Fruit fly (Drosophila melanogaster) whole organism, embryonic: ENCODE data around the gene CG43346.
A peak's percentile ranks its signal among the peaks of the same experiment; 100 is the strongest.

Experiments used
- Ada2b ChIP-seq: fragments of 200-800 bp; sonication (Bioruptor generic); IDR thresholded peaks from 2 replicates; pipeline ENCODE4 v1.3.6; 2022; ENCODE audit warnings: missing biosample characterization, missing genetic modification characterization
- Blimp-1 ChIP-seq: fragments of 200-800 bp; sonication (Bioruptor generic); optimal IDR thresholded peaks from 3 replicates; lab custom pipeline; 2018; ENCODE audit warnings: missing biosample characterization, missing genetic modification characterization, mild to moderate bottlenecking, moderate library complexity, missing genetic modification reagents
- CG10462 ChIP-seq: fragments of 200-800 bp; sonication (Bioruptor generic); optimal IDR thresholded peaks from 2 replicates; lab custom pipeline; 2016; ENCODE audit warnings: missing biosample characterization, missing genetic modification characterization
- CG10543 ChIP-seq: fragments of 200-800 bp; sonication (Bioruptor generic); optimal IDR thresholded peaks from 3 replicates; lab custom pipeline; 2017; ENCODE audit warnings: missing biosample characterization, mild to moderate bottlenecking, missing genetic modification characterization, moderate library complexity
- CG12299 ChIP-seq: fragments of 200-800 bp; sonication (Bioruptor generic); optimal IDR thresholded peaks from 2 replicates; lab custom pipeline; 2018; ENCODE audit warnings: missing biosample characterization, mild to moderate bottlenecking, missing genetic modification characterization
- CG12659 ChIP-seq: fragments of 200-800 bp; sonication (Bioruptor generic); optimal IDR thresholded peaks from 3 replicates; lab custom pipeline; 2017; ENCODE audit warnings: mild to moderate bottlenecking, missing biosample characterization, missing genetic modification reagents, missing genetic modification characterization
- CG13424 ChIP-seq: fragments of 200-800 bp; sonication (Bioruptor generic); optimal IDR thresholded peaks from 2 replicates; lab custom pipeline; 2019; ENCODE audit warnings: missing biosample characterization, mild to moderate bottlenecking, missing genetic modification characterization, moderate library complexity
- CG14710 ChIP-seq: fragments of 200-800 bp; sonication (Bioruptor generic); optimal IDR thresholded peaks from 3 replicates; lab custom pipeline; 2019; ENCODE audit warnings: missing biosample characterization, mild to moderate bottlenecking, missing genetic modification characterization, moderate library complexity
- CG14860 ChIP-seq: fragments of 200-800 bp; sonication (Bioruptor generic); IDR thresholded peaks from 3 replicates; pipeline ENCODE4 v1.3.6; 2022; ENCODE audit warnings: missing biosample characterization, missing genetic modification characterization; ENCODE audit not compliant: partially characterized antibody
- CG17802 ChIP-seq: fragments of 200-800 bp; sonication (Bioruptor generic); optimal IDR thresholded peaks from 2 replicates; lab custom pipeline; 2018; ENCODE audit warnings: missing biosample characterization, mild to moderate bottlenecking, missing genetic modification characterization, moderate library complexity
- CG18599 ChIP-seq: fragments of 200-800 bp; sonication (Bioruptor generic); optimal IDR thresholded peaks from 3 replicates; lab custom pipeline; 2017; ENCODE audit warnings: missing biosample characterization, missing genetic modification characterization, mild to moderate bottlenecking, moderate library complexity, missing genetic modification reagents
- CG2120 ChIP-seq: fragments of 200-800 bp; sonication (Bioruptor generic); optimal IDR thresholded peaks from 3 replicates; lab custom pipeline; 2016; ENCODE audit warnings: missing biosample characterization, missing genetic modification characterization
- CG2712 ChIP-seq: fragments of 200-800 bp; optimal IDR thresholded peaks from 3 replicates; lab custom pipeline; 2019; ENCODE audit warnings: missing biosample characterization, mild to moderate bottlenecking, missing genetic modification characterization, moderate library complexity
- CG31365 ChIP-seq: fragments of 200-800 bp; sonication (Bioruptor generic); optimal IDR thresholded peaks from 2 replicates; lab custom pipeline; 2018; ENCODE audit warnings: missing biosample characterization, mild to moderate bottlenecking, missing genetic modification characterization
- CG3163 ChIP-seq: fragments of 200-800 bp; sonication (Bioruptor generic); optimal IDR thresholded peaks from 3 replicates; lab custom pipeline; 2016; ENCODE audit warnings: missing biosample characterization, missing genetic modification characterization
- CG4282 ChIP-seq: fragments of 200-800 bp; sonication (Bioruptor generic); optimal IDR thresholded peaks from 2 replicates; lab custom pipeline; 2016; ENCODE audit warnings: missing biosample characterization, missing genetic modification characterization
- CG4707 ChIP-seq: fragments of 200-800 bp; sonication (Bioruptor generic); optimal IDR thresholded peaks from 2 replicates; lab custom pipeline; 2018; ENCODE audit warnings: missing biosample characterization, mild to moderate bottlenecking, missing genetic modification characterization, moderate library complexity
- CG5180 ChIP-seq: fragments of 200-800 bp; sonication (Bioruptor generic); optimal IDR thresholded peaks from 3 replicates; lab custom pipeline; 2017; ENCODE audit warnings: missing biosample characterization, missing genetic modification characterization, mild to moderate bottlenecking, moderate library complexity, missing genetic modification reagents
- CG8924 ChIP-seq: fragments of 200-800 bp; optimal IDR thresholded peaks from 3 replicates; lab custom pipeline; 2019; ENCODE audit warnings: missing biosample characterization, mild to moderate bottlenecking, missing genetic modification characterization, moderate library complexity
- CrebB ChIP-seq: fragments of 200-800 bp; sonication (Bioruptor generic); optimal IDR thresholded peaks from 3 replicates; lab custom pipeline; 2018; ENCODE audit warnings: missing biosample characterization, mild to moderate bottlenecking, missing genetic modification characterization
- Doc2 ChIP-seq: fragments of 200-800 bp; sonication (Bioruptor generic); IDR thresholded peaks from 2 replicates; pipeline ENCODE4 v1.3.6; 2022; ENCODE audit warnings: missing biosample characterization, missing genetic modification characterization
- Dp ChIP-seq: fragments of 200-800 bp; sonication (Bioruptor generic); optimal IDR thresholded peaks from 2 replicates; lab custom pipeline; 2018; ENCODE audit warnings: missing biosample characterization, mild to moderate bottlenecking, missing genetic modification characterization, moderate library complexity
- E2f2 ChIP-seq: fragments of 200-800 bp; sonication (Bioruptor generic); IDR thresholded peaks from 2 replicates; pipeline ENCODE4 v1.3.6; 2022; ENCODE audit warnings: missing biosample characterization, missing genetic modification characterization
- Ets97D ChIP-seq: fragments of 200-800 bp; sonication (Bioruptor generic); optimal IDR thresholded peaks from 3 replicates; lab custom pipeline; 2016; ENCODE audit warnings: missing biosample characterization, missing genetic modification characterization
- Fer2 ChIP-seq: fragments of 200-800 bp; sonication (Bioruptor generic); optimal IDR thresholded peaks from 2 replicates; lab custom pipeline; 2018; ENCODE audit warnings: missing biosample characterization, mild to moderate bottlenecking, missing genetic modification characterization, moderate library complexity
- HLHmδ ChIP-seq: fragments of 200-800 bp; sonication (Bioruptor generic); optimal IDR thresholded peaks from 2 replicates; lab custom pipeline; 2018; ENCODE audit warnings: missing biosample characterization, mild to moderate bottlenecking, missing genetic modification characterization, moderate library complexity
- Mad ChIP-seq: fragments of 200-800 bp; sonication (Bioruptor generic); optimal IDR thresholded peaks from 2 replicates; lab custom pipeline; 2016; ENCODE audit warnings: missing biosample characterization, missing genetic modification characterization
- Myb ChIP-seq: fragments of 200-800 bp; sonication (Bioruptor generic); optimal IDR thresholded peaks from 2 replicates; lab custom pipeline; 2016; ENCODE audit warnings: missing biosample characterization, missing genetic modification characterization
- NK7.1 ChIP-seq: fragments of 200-800 bp; sonication (Bioruptor generic); optimal IDR thresholded peaks from 3 replicates; lab custom pipeline; 2016; ENCODE audit warnings: missing biosample characterization, missing genetic modification characterization
- Nf-YA ChIP-seq: fragments of 200-800 bp; sonication (Bioruptor generic); IDR thresholded peaks from 2 replicates; pipeline ENCODE4 v1.3.6; 2022; ENCODE audit warnings: missing biosample characterization, missing genetic modification characterization
- Rx ChIP-seq: fragments of 200-800 bp; sonication (Bioruptor generic); IDR thresholded peaks from 2 replicates; pipeline ENCODE4 v1.3.6; 2022; ENCODE audit warnings: missing biosample characterization, missing genetic modification characterization
- Sry-β ChIP-seq: fragments of 200-800 bp; sonication (Bioruptor generic); optimal IDR thresholded peaks from 2 replicates; lab custom pipeline; 2018; ENCODE audit warnings: missing biosample characterization, mild to moderate bottlenecking, missing genetic modification characterization, moderate library complexity
- Vsx1 ChIP-seq: fragments of 200-800 bp; sonication (Bioruptor generic); optimal IDR thresholded peaks from 2 replicates; lab custom pipeline; 2017; ENCODE audit warnings: missing biosample characterization, mild to moderate bottlenecking, missing genetic modification characterization, missing genetic modification reagents
- YL-1 ChIP-seq: fragments of 200-800 bp; sonication (Bioruptor generic); optimal IDR thresholded peaks from 3 replicates; lab custom pipeline; 2017; ENCODE audit warnings: missing biosample characterization, mild to moderate bottlenecking, missing genetic modification characterization
- esg ChIP-seq: fragments of 200-800 bp; sonication (Bioruptor generic); conservative IDR thresholded peaks from 2 replicates; pipeline ENCODE4 v1.3.6; 2022; ENCODE audit warnings: missing biosample characterization, missing genetic modification characterization
- fru ChIP-seq: fragments of >200 bp; optimal IDR thresholded peaks from 2 replicates; lab custom pipeline; 2017
- hkb ChIP-seq, 2 experiments: fragments of 200-800 bp in 1 of 2; fragments of >200 bp in 1 of 2; sonication (Bioruptor generic) in 1 of 2; IDR thresholded peaks in 1 of 2; optimal IDR thresholded peaks in 1 of 2; 2 replicates each; pipeline versions ENCODE4 v1.3.6 to Lab custom; 2017 to 2022; ENCODE audit warnings: missing biosample characterization in 1 of 2, missing genetic modification characterization in 1 of 2
- lilli ChIP-seq: fragments of 200-800 bp; sonication (Bioruptor generic); optimal IDR thresholded peaks from 3 replicates; lab custom pipeline; 2016; ENCODE audit warnings: missing biosample characterization, missing genetic modification characterization
- lola ChIP-seq, 3 experiments: fragments of >200 bp in 2 of 3; fragments of 200-800 bp in 1 of 3; sonication (Bioruptor generic) in 1 of 3; optimal IDR thresholded peaks; 2 replicates each; lab custom pipeline; 2017 to 2019; ENCODE audit warnings: missing biosample characterization in 3 of 3, missing genetic modification characterization in 3 of 3, mild to moderate bottlenecking in 1 of 3, moderate library complexity in 1 of 3
- lov ChIP-seq, 2 experiments: fragments of 200-800 bp in 1 of 2; fragments of >200 bp in 1 of 2; sonication (Bioruptor generic) in 1 of 2; IDR thresholded peaks in 1 of 2; optimal IDR thresholded peaks in 1 of 2; 2 replicates in 1 of 2; 3 replicates in 1 of 2; pipeline versions ENCODE4 v1.3.6 to Lab custom; 2017 to 2022; ENCODE audit warnings: missing biosample characterization in 1 of 2, missing genetic modification characterization in 1 of 2
- luna ChIP-seq: fragments of 200-800 bp; sonication (Bioruptor generic); optimal IDR thresholded peaks from 2 replicates; lab custom pipeline; 2016; ENCODE audit warnings: missing biosample characterization, missing genetic modification characterization
- nerfin-2 ChIP-seq: fragments of 200-800 bp; sonication (Bioruptor generic); IDR thresholded peaks from 2 replicates; pipeline ENCODE4 v1.3.6; 2022; ENCODE audit warnings: missing biosample characterization, missing genetic modification characterization; ENCODE audit not compliant: partially characterized antibody
- org-1 ChIP-seq: fragments of 200-800 bp; sonication (Bioruptor generic); optimal IDR thresholded peaks from 2 replicates; lab custom pipeline; 2017; ENCODE audit warnings: missing biosample characterization, missing genetic modification characterization
- pan ChIP-seq, 4 experiments: fragments of >200 bp in 3 of 4; fragments of 200-800 bp in 1 of 4; sonication (Bioruptor generic) in 1 of 4; optimal IDR thresholded peaks in 3 of 4; IDR thresholded peaks in 1 of 4; 2 replicates each; pipeline versions ENCODE4 v1.3.6 to Lab custom; 2017 to 2022; ENCODE audit warnings: missing biosample characterization in 2 of 4, missing genetic modification characterization in 2 of 4, mixed read lengths in 1 of 4
- pfk ChIP-seq: fragments of 200-800 bp; sonication (Bioruptor generic); optimal IDR thresholded peaks from 2 replicates; lab custom pipeline; 2018; ENCODE audit warnings: missing biosample characterization, mild to moderate bottlenecking, missing genetic modification characterization, moderate library complexity
- pnt ChIP-seq: fragments of 200-800 bp; sonication (Bioruptor generic); optimal IDR thresholded peaks from 3 replicates; lab custom pipeline; 2016; ENCODE audit warnings: missing biosample characterization, missing genetic modification characterization
- slbo ChIP-seq: fragments of 200-800 bp; sonication (Bioruptor generic); IDR thresholded peaks from 2 replicates; pipeline ENCODE4 v1.3.6; 2022; ENCODE audit warnings: missing biosample characterization, missing genetic modification characterization
- zen ChIP-seq: fragments of 200-800 bp; sonication (Bioruptor generic); optimal IDR thresholded peaks from 3 replicates; lab custom pipeline; 2018; ENCODE audit warnings: missing biosample characterization, mild to moderate bottlenecking, missing genetic modification characterization, moderate library complexity

CG43346 gene

DNA sequence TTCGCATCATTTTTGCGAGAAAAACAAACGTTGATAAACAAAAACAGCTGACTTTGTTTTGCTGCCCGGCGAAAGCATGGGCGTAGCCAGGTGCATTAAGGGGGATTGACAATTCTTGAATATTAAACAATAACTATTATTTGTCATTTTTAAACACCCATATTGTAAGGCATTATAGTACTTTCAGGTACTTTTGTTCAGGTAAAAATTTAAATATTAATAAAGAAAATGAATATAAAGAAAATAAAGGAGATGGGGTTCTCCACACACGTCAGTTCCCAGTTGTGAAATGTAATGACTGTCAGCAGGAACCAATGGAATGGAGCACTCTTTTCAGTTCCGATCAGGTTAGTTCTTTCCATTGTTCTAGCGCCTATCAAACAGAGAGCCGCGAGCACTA is 9.8 kb downstream of the CG43346 start, which contains the start of the genes Coq3 and Pld3 (continued):
- TF ChIP-seq nerfin-2 (GFP tag; lab: Robert Waterston, UW) (no peak), CG18599 (GFP tag; lab: Kevin White, UChicago) (peak; percentile 93), hkb (optimal IDR thresholded peaks at IDR 0.05; lab: Kevin White, UChicago) (no peak), hkb (GFP tag; IDR thresholded peaks at IDR 0.05; lab: Robert Waterston, UW) (peak; percentile 88), esg (GFP tag; lab: Robert Waterston, UW) (peak; percentile 38; the same call in 1 of the 2 replicates), Ada2b (GFP tag; lab: Robert Waterston, UW) (peak; percentile 69), org-1 (peak; percentile 57), lov (optimal IDR thresholded peaks at IDR 0.05; lab: Kevin White, UChicago) (no peak), lov (GFP tag; IDR thresholded peaks at IDR 0.05; lab: Robert Waterston, UW) (peak; percentile 80; the same call in 1 of the 3 replicates), CG17802 (tag; lab: Kevin White, UChicago) (peak; percentile 31), Mad (GFP tag; lab: Kevin White, UChicago) (peak; percentile 80), lilli (GFP tag; lab: Kevin White, UChicago) (peak; percentile 92), Nf-YA (peak; percentile 69), CG2120 (GFP tag; lab: Kevin White, UChicago) (peak; percentile 91), pfk (GFP tag; lab: Kevin White, UChicago) (peak; percentile 94), fru (lab: Kevin White, UChicago) (no peak), CrebB (tag; lab: Kevin White, UChicago) (peak; percentile 60), CG12659 (peak; percentile 84), CG12299 (tag; lab: Kevin White, UChicago) (peak; percentile 57), CG31365 (peak; percentile 9), CG8924 (tag; lab: Kevin White, UChicago) (peak; percentile 83), CG5180 (GFP tag; lab: Kevin White, UChicago) (peak; percentile 39), CG14710 (tag; lab: Kevin White, UChicago) (peak; percentile 77), HLHmδ (GFP tag; lab: Kevin White, UChicago) (no peak), Dp (no peak), Vsx1 (no peak), Myb (GFP tag; lab: Kevin White, UChicago) (peak; percentile 14), E2f2 (peak; percentile 71), slbo (GFP tag; lab: Robert Waterston, UW) (peak; percentile 89), pnt (peak; percentile 50), Ets97D (GFP tag; lab: Kevin White, UChicago) (peak; percentile 35), YL-1 (GFP tag; lab: Kevin White, UChicago) (peak; percentile 47), CG10543 (peak; percentile 65), lola (GFP tag; optimal IDR thresholded peaks at IDR 0.05; lab: Kevin White, UChicago) (peak in 1 of 3 experiments; percentile 69), CG13424 (tag; lab: Kevin White, UChicago) (peak; percentile 85), CG2712 (peak; percentile 88), Fer2 (tag; lab: Kevin White, UChicago) (peak; percentile 71), Rx (GFP tag; lab: Robert Waterston, UW) (no peak; the same call in none of the 2 replicates), pan (optimal IDR thresholded peaks at IDR 0.05; lab: Kevin White, UChicago) (no peak), pan (GFP tag; optimal IDR thresholded peaks at IDR 0.05 in 1 of 2, IDR thresholded peaks at IDR 0.05 in 1 of 2) (peak in 1 of 2 experiments; percentile 84), Blimp-1 (peak; percentile 79), luna (GFP tag; lab: Kevin White, UChicago) (peak; percentile 31), CG3163 (peak; percentile 7), Sry-β (GFP tag; lab: Kevin White, UChicago) (no peak), CG14860 (GFP tag; lab: Robert Waterston, UW) (no peak), Doc2 (GFP tag; lab: Robert Waterston, UW) (no peak), CG4707 (peak; percentile 61), CG4282 (GFP tag; lab: Kevin White, UChicago) (no peak), CG10462 (GFP tag; lab: Kevin White, UChicago) (peak; percentile 54), NK7.1 (peak; percentile 0), zen (peak; percentile 72)
